Worm (Caenorhabditis elegans): Measurements from ENCODE around the gene C44H9.5.

ce11 chrV:12800171-12800570, 49.5 kb downstream of the C44H9.5 start, which contains the start of gene ugt-3:
- TF ChIP-seq nhr-77 (tag; optimal IDR thresholded peaks at IDR 0.05) (no peak), ceh-82 (tag; optimal IDR thresholded peaks at IDR 0.05) (no peak), elt-1 (tag; optimal IDR thresholded peaks at IDR 0.05) (no peak), alr-1 (tag; optimal IDR thresholded peaks at IDR 0.05) (no peak), ceh-16 (tag; optimal IDR thresholded peaks at IDR 0.05) (no peak), skn-1 (tag; optimal IDR thresholded peaks at IDR 0.05) (no peak), egl-27 (tag; optimal IDR thresholded peaks at IDR 0.05) (no peak), lin-11 (tag; optimal IDR thresholded peaks at IDR 0.05) (no peak), unc-62 (GFP tag; optimal IDR thresholded peaks at IDR 0.05) (no peak), fos-1 (tag; optimal IDR thresholded peaks at IDR 0.05) (no peak), lsy-2 (tag; optimal IDR thresholded peaks at IDR 0.05) (no peak), lin-13 (GFP tag; optimal IDR thresholded peaks at IDR 0.05) (no peak), nhr-11 (tag; optimal IDR thresholded peaks at IDR 0.05) (no peak), elt-3 (tag; optimal IDR thresholded peaks at IDR 0.05) (no peak)
